Worm (Caenorhabditis elegans): ENCODE data around the gene str-228.

DNA sequence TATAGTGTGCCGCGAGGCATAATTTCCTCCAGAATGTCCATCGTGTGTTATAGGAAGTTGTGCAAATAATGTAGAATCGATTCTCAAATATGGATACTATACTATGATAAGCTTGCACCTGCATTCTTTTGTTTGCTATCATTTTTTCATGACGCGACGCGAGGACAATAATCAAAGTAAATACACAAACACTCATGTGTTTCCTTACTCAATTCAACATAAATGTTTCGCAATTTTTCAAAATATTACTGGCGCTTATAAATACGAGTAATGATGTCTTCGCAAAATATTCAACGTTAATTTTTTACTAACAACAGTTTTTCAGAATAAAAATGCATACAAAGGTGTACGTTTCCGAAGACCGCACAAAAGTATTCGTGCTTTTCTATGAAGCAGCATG lies 13.3 kb downstream of the str-228 start, which contains the start of gene irg-1:
- TF ChIP-seq hlh-6 (tag; optimal IDR thresholded peaks at IDR 0.05) (no peak), hlh-13 (GFP tag; optimal IDR thresholded peaks at IDR 0.05) (no peak), pqm-1 (tag; optimal IDR thresholded peaks at IDR 0.05) (no peak), pha-4 (tag; optimal IDR thresholded peaks at IDR 0.05) (no peak)

Data from whole organism, late embryonic.